Fruit fly (Drosophila melanogaster): ENCODE data around the gene Atg8a.

The Atg8a gene

DNA sequence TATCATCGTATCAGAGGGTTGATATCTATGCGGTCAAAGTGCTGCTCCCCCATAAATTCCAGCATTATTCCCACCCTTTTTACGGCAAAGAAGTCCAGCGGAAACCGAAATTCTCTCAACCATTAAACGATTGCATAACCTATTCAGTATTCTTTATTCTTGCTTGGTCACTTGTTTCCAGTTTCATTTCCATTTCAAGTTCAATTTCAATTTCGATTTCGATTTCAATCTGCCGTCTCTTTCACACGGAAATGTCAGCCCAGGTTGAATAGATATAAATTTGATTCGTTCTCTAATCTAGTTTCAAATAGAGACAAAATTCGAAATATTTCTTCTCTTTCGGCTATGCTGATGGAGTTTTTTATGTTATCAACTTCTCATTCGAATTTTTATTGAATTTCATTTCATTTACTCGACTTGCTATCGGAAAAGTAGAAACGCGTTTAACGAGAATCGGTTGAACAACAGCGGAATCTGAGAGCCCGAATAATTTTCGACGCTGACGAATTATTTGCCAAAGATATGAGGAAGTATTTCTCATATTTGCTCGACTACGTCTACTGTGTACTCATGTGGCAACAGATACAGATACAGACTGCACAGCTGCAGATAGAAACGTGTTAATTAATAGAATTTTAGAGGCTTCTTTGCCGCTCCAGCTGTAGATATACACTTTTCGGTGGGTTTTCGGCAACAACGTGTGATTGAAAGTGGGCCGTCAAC lies 35.2 kb downstream of the Atg8a start (continued):
- TF ChIP-seq Ets97D (GFP tag; optimal IDR thresholded peaks at IDR 0.05) (no peak), nau (GFP tag; optimal IDR thresholded peaks at IDR 0.05) (peak; percentile 41), CG4707 (GFP tag; optimal IDR thresholded peaks at IDR 0.05) (no peak), YL-1 (GFP tag; optimal IDR thresholded peaks at IDR 0.05) (no peak), tin (GFP tag; optimal IDR thresholded peaks at IDR 0.05) (no peak), CG13296 (GFP tag; optimal IDR thresholded peaks at IDR 0.05) (peak; percentile 41), CG3995 (GFP tag; optimal IDR thresholded peaks at IDR 0.05) (no peak), pros (GFP tag; optimal IDR thresholded peaks at IDR 0.05) (peak; percentile 81), caup (GFP tag; optimal IDR thresholded peaks at IDR 0.05; ENCODE audit: severe bottlenecking) (peak; percentile 21), CG14667 (GFP tag; IDR thresholded peaks at IDR 0.05) (no peak), sd (tag; optimal IDR thresholded peaks at IDR 0.05) (peak; percentile 27), Med (GFP tag) (peak; percentile 73), CG6813 (GFP tag; optimal IDR thresholded peaks at IDR 0.05) (peak; percentile 30), CG7987 (GFP tag; optimal IDR thresholded peaks at IDR 0.05) (peak; percentile 8), CG7928 (GFP tag; optimal IDR thresholded peaks at IDR 0.05) (no peak), Fer1 (GFP tag; optimal IDR thresholded peaks at IDR 0.05) (peak; percentile 20), CG6791 (GFP tag; IDR thresholded peaks at IDR 0.05; ENCODE audit: partially characterized antibody) (no peak), CG15601 (tag; optimal IDR thresholded peaks at IDR 0.05) (peak; percentile 98), cwo (GFP tag; optimal IDR thresholded peaks at IDR 0.05) (peak; percentile 14), Scr (GFP tag; IDR thresholded peaks at IDR 0.05; ENCODE audit: partially characterized antibody) (no peak), Meics (GFP tag; optimal IDR thresholded peaks at IDR 0.05) (peak; percentile 24), dysf (GFP tag; IDR thresholded peaks at IDR 0.05) (no peak), CG11504 (tag; optimal IDR thresholded peaks at IDR 0.05) (peak; percentile 10), sens (GFP tag) (peak; percentile 56), ATbp (GFP tag; optimal IDR thresholded peaks at IDR 0.05) (peak; percentile 44), NFAT (GFP tag; IDR thresholded peaks at IDR 0.05) (no peak), CG2678 (tag; optimal IDR thresholded peaks at IDR 0.05) (peak; percentile 34), NC2α (GFP tag; optimal IDR thresholded peaks at IDR 0.05) (no peak), CG10654 (GFP tag; optimal IDR thresholded peaks at IDR 0.05) (no peak)

- TF ChIP-seq D (optimal IDR thresholded peaks at IDR 0.05) (no peak), D (GFP tag; optimal IDR thresholded peaks at IDR 0.05) (peak; percentile 52), CG3407 (GFP tag; optimal IDR thresholded peaks at IDR 0.05) (peak; percentile 26), CG4820 (GFP tag; optimal IDR thresholded peaks at IDR 0.05) (peak; percentile 30), prd (optimal IDR thresholded peaks at IDR 0.05) (no peak), prd (GFP tag; IDR thresholded peaks at IDR 0.05) (peak; percentile 70), CG12942 (GFP tag; optimal IDR thresholded peaks at IDR 0.05) (peak; percentile 9), Lim3 (GFP tag; IDR thresholded peaks at IDR 0.05) (no peak), Tbp (GFP tag; optimal IDR thresholded peaks at IDR 0.05) (no peak), so (GFP tag; IDR thresholded peaks at IDR 0.05) (peak; percentile 45; the same call in 1 of the 3 replicates), ttk (GFP tag; IDR thresholded peaks at IDR 0.05) (peak; percentile 40; the same call in 1 of the 2 replicates), CG2202 (tag; optimal IDR thresholded peaks at IDR 0.05) (no peak), seq (GFP tag; IDR thresholded peaks at IDR 0.05) (peak; percentile 43; the same call in 1 of the 2 replicates), sna (GFP tag; IDR thresholded peaks at IDR 0.05; ENCODE audit: partially characterized antibody) (no peak), CG13624 (GFP tag; optimal IDR thresholded peaks at IDR 0.05) (peak; percentile 34), H15 (GFP tag; IDR thresholded peaks at IDR 0.05) (peak; percentile 48; the same call in 2 of the 3 replicates), CoRest (tag; optimal IDR thresholded peaks at IDR 0.05) (peak; percentile 70), zfh1 (GFP tag; IDR thresholded peaks at IDR 0.05) (0 out of 3 replicates have a peak, but pooled peaks have one; percentile 17), CG12299 (tag; optimal IDR thresholded peaks at IDR 0.05) (peak; percentile 25), tin (GFP tag; optimal IDR thresholded peaks at IDR 0.05) (peak; percentile 34), CG7786 (GFP tag; optimal IDR thresholded peaks at IDR 0.05) (peak; percentile 15), Xrp1 (GFP tag; IDR thresholded peaks at IDR 0.05) (peak; percentile 74), CG30403 (GFP tag; optimal IDR thresholded peaks at IDR 0.05) (peak; percentile 59)
Measured at dm6 chrX:10731801-10732200, 36.3 kb downstream of the Atg8a start.
